Worm (Caenorhabditis elegans): ENCODE measurements around the gene C07A9.12.
"Not testable (repeated sequence)": the region's sequence is repeated elsewhere in the genome, so short reads cannot be mapped to it uniquely, and the experiment has no call there.

C07A9.12 gene

ce11 chrIII:9685959-9686358, 41.4 kb downstream of the C07A9.12 start, which contains the start of gene C07A9.10:
TSS of gene C07A9.10 (minus strand) at chrIII:9686059.
- no peak for TF ChIP-seq F39B2.1 (GFP tag; IDR thresholded peaks at IDR 0.05)
- no peak for TF ChIP-seq mes-4 (tag; optimal IDR thresholded peaks at IDR 0.05)
- TF ChIP-seq T07F8.4 (tag; optimal IDR thresholded peaks at IDR 0.05) = no peak
- TF ChIP-seq ceh-100 (GFP tag; IDR thresholded peaks at IDR 0.05) = no peak
- TF ChIP-seq nfya-2 (GFP tag; IDR thresholded peaks at IDR 0.05) = no peak
- no peak for TF ChIP-seq pbrm-1 (GFP tag; IDR thresholded peaks at IDR 0.05)
- no peak for TF ChIP-seq mcd-1 (GFP tag; IDR thresholded peaks at IDR 0.05)
- no peak for TF ChIP-seq snpc-4 (GFP tag; optimal IDR thresholded peaks at IDR 0.05)
- TF ChIP-seq snpc-4 (tag; optimal IDR thresholded peaks at IDR 0.05) = no peak
- TF ChIP-seq attf-5 (GFP tag; optimal IDR thresholded peaks at IDR 0.05) = no peak
- TF ChIP-seq lin-54 (GFP tag; optimal IDR thresholded peaks at IDR 0.05) = no peak
- TF ChIP-seq hsf-1 (GFP tag; IDR thresholded peaks at IDR 0.05) = no peak
- TF ChIP-seq nhr-27 (tag; optimal IDR thresholded peaks at IDR 0.05) = no peak
- TF ChIP-seq ztf-6 (GFP tag; IDR thresholded peaks at IDR 0.05) = no peak
- no peak for TF ChIP-seq hmg-20 (GFP tag; IDR thresholded peaks at IDR 0.05)

- not testable (repeated sequence) for TF ChIP-seq T26A5.8 (tag; optimal IDR thresholded peaks at IDR 0.05); ztf-25 (GFP tag; IDR thresholded peaks at IDR 0.05); zfh-2 (GFP tag; conservative IDR thresholded peaks at IDR 0.05)
Measured at ce11 chrIII:9682729-9683128, 44.6 kb downstream of the C07A9.12 start, which contains the start of gene C07A9.5. TSS of gene C07A9.5 (minus strand) at chrIII:9682829.

ce11 chrIII:9681206-9681605, 46.1 kb downstream of the C07A9.12 start, which contains the start of gene C07A9.13:
TSS of gene C07A9.13 (minus strand) at chrIII:9681306.
- TF ChIP-seq bed-1 (GFP tag; IDR thresholded peaks at IDR 0.05); lin-54 (GFP tag; optimal IDR thresholded peaks at IDR 0.05); lin-26 (GFP tag; IDR thresholded peaks at IDR 0.05): not testable (repeated sequence)

ce11 chrIII:9678819-9679218, 48.5 kb downstream of the C07A9.12 start, which contains the start of gene ugt-60:
TSS of gene ugt-60 (minus strand) at chrIII:9679051.
- TF ChIP-seq nhr-27 (tag; optimal IDR thresholded peaks at IDR 0.05) (no peak), snpc-4 (GFP tag; optimal IDR thresholded peaks at IDR 0.05) (no peak), snpc-4 (tag; optimal IDR thresholded peaks at IDR 0.05) (no peak), B0261.1 (tag; optimal IDR thresholded peaks at IDR 0.05) (no peak), pha-4 (tag; optimal IDR thresholded peaks at IDR 0.05) (no peak), lsy-27 (tag; optimal IDR thresholded peaks at IDR 0.05; ENCODE audit: borderline replicate concordance, insufficient read depth) (no peak), rcor-1 (GFP tag; IDR thresholded peaks at IDR 0.05) (no peak), ama-1 (optimal IDR thresholded peaks at IDR 0.05) (no peak), ama-1 (GFP tag; optimal IDR thresholded peaks at IDR 0.05) (no peak), ceh-58 (GFP tag; IDR thresholded peaks at IDR 0.05) (no peak), tlf-1 (GFP tag; optimal IDR thresholded peaks at IDR 0.05) (no peak), ceh-40 (GFP tag; IDR thresholded peaks at IDR 0.05) (no peak), gei-17 (GFP tag; optimal IDR thresholded peaks at IDR 0.05) (no peak), akir-1 (GFP tag; optimal IDR thresholded peaks at IDR 0.05) (no peak), T07F8.4 (tag; optimal IDR thresholded peaks at IDR 0.05) (no peak), hsf-1 (GFP tag; IDR thresholded peaks at IDR 0.05) (no peak)
